Worm (Caenorhabditis elegans): Measurements from ENCODE around the gene R11F4.2.

DNA sequence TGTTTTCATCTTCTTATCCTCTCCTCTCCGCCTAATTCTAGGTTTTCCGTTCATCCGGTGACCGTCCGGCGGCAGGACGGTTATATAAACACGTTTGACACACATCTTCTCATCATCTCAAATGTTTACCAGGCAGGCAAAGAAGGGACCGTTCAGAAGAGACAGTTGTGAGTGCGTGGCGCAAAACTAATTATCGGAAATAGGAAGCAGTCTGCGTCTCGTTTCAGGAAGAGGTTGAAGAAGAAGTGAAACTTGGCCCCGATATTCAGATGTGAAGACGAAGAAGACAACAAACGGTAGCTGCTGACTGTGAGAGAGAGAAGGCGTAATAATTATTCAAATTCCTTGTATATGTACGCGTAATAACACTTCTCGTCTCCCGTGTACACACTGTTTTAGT is 15.9 kb downstream of the R11F4.2 start:
- TF ChIP-seq tab-1 (GFP tag; IDR thresholded peaks at IDR 0.05) (no peak), ref-1 (GFP tag; conservative IDR thresholded peaks at IDR 0.05) (no peak), ztf-29 (GFP tag; IDR thresholded peaks at IDR 0.05) (no peak)
